Worm (Caenorhabditis elegans): ENCODE data around the gene lgc-50.

ce11 chrIII:7353871-7354270, 41.4 kb downstream of the lgc-50 start, which contains the start of gene F08F8.9:
- TF ChIP-seq klf-2 (GFP tag; conservative IDR thresholded peaks at IDR 0.05): no peak
- TF ChIP-seq flt-1 (GFP tag; IDR thresholded peaks at IDR 0.05): no peak
